Worm (Caenorhabditis elegans) whole organism, late embryonic: Measurements from ENCODE around the gene unc-47.

Experiments
- ahr-1 ChIP-seq: sonication (generic microtip); optimal IDR thresholded peaks from 2 replicates; lab custom pipeline; 2016; ENCODE audit warnings: missing genetic modification characterization, missing compliant biosample characterization
- ceh-45 ChIP-seq: fragments of 200-800 bp; sonication (Bioruptor generic); IDR thresholded peaks from 2 replicates; pipeline ENCODE4 v1.3.6; 2022; ENCODE audit warnings: missing genetic modification reagents, missing genetic modification characterization, missing compliant biosample characterization
- dmd-4 ChIP-seq: sonication (generic microtip); optimal IDR thresholded peaks from 2 replicates; lab custom pipeline; 2016; ENCODE audit warnings: borderline replicate concordance, missing genetic modification characterization, missing compliant biosample characterization
- dve-1 ChIP-seq: sonication (generic microtip); optimal IDR thresholded peaks from 2 replicates; lab custom pipeline; 2017; ENCODE audit warnings: antibody characterized with exemption, mild to moderate bottlenecking, missing genetic modification characterization, missing compliant biosample characterization
- lim-6 ChIP-seq: sonication (generic microtip); optimal IDR thresholded peaks from 2 replicates; lab custom pipeline; 2016; ENCODE audit warnings: missing genetic modification characterization, missing compliant biosample characterization
- nfya-1 ChIP-seq: sonication (generic microtip); optimal IDR thresholded peaks from 2 replicates; lab custom pipeline; 2017; ENCODE audit warnings: missing genetic modification characterization, mild to moderate bottlenecking, missing compliant biosample characterization, antibody characterized with exemption, moderate library complexity
- pag-3 ChIP-seq: sonication (generic microtip); optimal IDR thresholded peaks from 2 replicates; lab custom pipeline; 2016; ENCODE audit warnings: missing compliant biosample characterization, missing genetic modification characterization, borderline replicate concordance
- pqm-1 ChIP-seq: sonication (generic microtip); optimal IDR thresholded peaks from 2 replicates; lab custom pipeline; 2016; ENCODE audit warnings: missing genetic modification characterization, missing compliant biosample characterization
- sox-2 ChIP-seq: fragments of 200-800 bp; sonication (Bioruptor generic); IDR thresholded peaks from 2 replicates; pipeline ENCODE4 v1.3.6; 2022; ENCODE audit warnings: missing genetic modification reagents, missing genetic modification characterization, missing compliant biosample characterization
- unc-3 ChIP-seq, 2 experiments: fragments of 200-800 bp in 1 of 2; sonication (Bioruptor generic) in 1 of 2; sonication (generic microtip) in 1 of 2; conservative IDR thresholded peaks in 1 of 2; optimal IDR thresholded peaks in 1 of 2; 2 replicates each; pipeline versions ENCODE4 v1.3.6 to Lab custom; 2016 to 2022; ENCODE audit warnings: missing compliant biosample characterization in 2 of 2, missing genetic modification characterization in 2 of 2, missing genetic modification reagents in 1 of 2

DNA sequence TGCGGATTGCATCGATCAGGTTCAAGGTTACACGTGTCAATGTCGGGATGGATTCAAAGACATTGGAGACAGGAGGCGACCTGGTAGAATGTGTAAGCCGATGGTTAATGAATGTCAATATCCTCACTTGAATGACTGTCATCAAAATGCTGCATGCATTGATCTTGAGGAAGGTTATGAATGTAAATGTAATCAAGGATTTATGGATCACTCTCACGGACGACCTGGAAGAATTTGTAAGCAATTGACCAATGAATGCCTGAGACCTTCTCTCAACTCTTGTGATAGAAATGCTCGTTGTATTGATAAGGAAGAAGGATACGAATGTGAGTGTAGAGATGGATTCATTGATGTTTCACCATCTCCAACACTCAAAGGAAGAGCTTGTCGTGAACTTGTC lies 8.0 kb downstream of the unc-47 start:
- TF ChIP-seq ceh-45 (GFP tag; lab: Robert Waterston, UW) (no peak), lim-6 (tag; lab: Kevin White, UChicago) (no peak), sox-2 (GFP tag; lab: Robert Waterston, UW) (no peak), nfya-1 (tag; lab: Kevin White, UChicago) (no peak), dmd-4 (tag; lab: Kevin White, UChicago) (no peak), ahr-1 (tag; lab: Kevin White, UChicago) (no peak), unc-3 (GFP tag; conservative IDR thresholded peaks at IDR 0.05; lab: Robert Waterston, UW) (no peak), unc-3 (tag; optimal IDR thresholded peaks at IDR 0.05; lab: Kevin White, UChicago) (no peak), pag-3 (tag; lab: Kevin White, UChicago) (no peak), pqm-1 (tag; lab: Kevin White, UChicago) (no peak), dve-1 (no peak)
